Worm (Caenorhabditis elegans) whole organism, young adult: ENCODE results near the gene R11.4.

Experiments
- Y79H2A.3 ChIP-seq: fragments of 200-800 bp; sonication (Bioruptor generic); conservative IDR thresholded peaks from 2 replicates; pipeline ENCODE4 v1.3.6; 2022; ENCODE audit warnings: missing genetic modification reagents, missing genetic modification characterization, missing compliant biosample characterization
- atf-7 ChIP-seq: sonication (generic microtip); optimal IDR thresholded peaks from 2 replicates; lab custom pipeline; 2017; ENCODE audit warnings: mild to moderate bottlenecking, missing genetic modification characterization, missing compliant biosample characterization
- ets-4 ChIP-seq: fragments of 200-800 bp; sonication (Bioruptor generic); optimal IDR thresholded peaks from 2 replicates; lab custom pipeline; 2018; ENCODE audit warnings: mild to moderate bottlenecking, missing genetic modification characterization, missing compliant biosample characterization
- fkh-3 ChIP-seq: sonication (generic microtip); optimal IDR thresholded peaks from 2 replicates; lab custom pipeline; 2016; ENCODE audit warnings: mild to moderate bottlenecking, missing genetic modification characterization, missing compliant biosample characterization
- nhr-80 ChIP-seq: sonication (generic microtip); optimal IDR thresholded peaks from 2 replicates; lab custom pipeline; 2016; ENCODE audit warnings: missing genetic modification characterization, missing compliant biosample characterization
- pha-4 ChIP-seq: fragments of 150-350 bp; sonication (generic microtip); optimal IDR thresholded peaks from 2 replicates; lab custom pipeline; 2014; ENCODE audit warnings: missing biosample characterization, missing genetic modification reagents, missing genetic modification characterization
- unc-62 ChIP-seq: fragments of 150-350 bp; optimal IDR thresholded peaks from 2 replicates; lab custom pipeline; 2014; ENCODE audit warnings: missing biosample characterization, missing genetic modification reagents, missing genetic modification characterization
- ztf-6 ChIP-seq: fragments of 200-800 bp; sonication (Bioruptor generic); IDR thresholded peaks from 2 replicates; pipeline ENCODE4 v1.3.6; 2022; ENCODE audit warnings: missing genetic modification reagents, missing genetic modification characterization, missing compliant biosample characterization

The R11.4 gene

ce11 chrX:16166484-16166883 lies 43.9 kb downstream of the R11.4 start:
- TF ChIP-seq fkh-3 (tag; lab: Kevin White, UChicago) (no peak), nhr-80 (peak; percentile 48)

- TF ChIP-seq Y79H2A.3 (GFP tag; lab: Robert Waterston, UW): no peak
- no peak for TF ChIP-seq ztf-6 (GFP tag; lab: Robert Waterston, UW)
- peak; percentile 4 for TF ChIP-seq atf-7 (tag; lab: Kevin White, UChicago)
- TF ChIP-seq pha-4 (tag; lab: Kevin White, UChicago): peak; percentile 38
- peak; percentile 29 for TF ChIP-seq ets-4 (GFP tag; lab: Kevin White, UChicago)
- peak; percentile 91 for TF ChIP-seq nhr-80
- TF ChIP-seq, all 124 proteins: peak for 4
These were observed 47.0 kb downstream of the R11.4 start, which contains the start of gene F09C8.1 for ce11 chrX:16163402-16163801. TSS of gene F09C8.1 (minus strand) at chrX:16163524.

- peak; percentile 34 for TF ChIP-seq nhr-80
- no peak for TF ChIP-seq unc-62 (GFP tag; lab: Kevin White, UChicago)
These were observed 49.5 kb downstream of the R11.4 start for ce11 chrX:16160924-16161323.
